Fruit fly (Drosophila melanogaster) Kc167 (cell line): Measurements from ENCODE around the gene ppk18.

Experiments used
- Myc ChIP-seq: fragments of >200 bp; optimal IDR thresholded peaks from 2 replicates; lab custom pipeline; 2017; ENCODE audit warnings: missing external identifiers
- Sin3A ChIP-seq: fragments of >200 bp; optimal IDR thresholded peaks from 2 replicates; lab custom pipeline; 2018; ENCODE audit warnings: missing external identifiers
- h ChIP-seq: fragments of >200 bp; optimal IDR thresholded peaks from 3 replicates; lab custom pipeline; 2018; ENCODE audit warnings: missing external identifiers
- insv ChIP-seq: fragments of >200 bp; optimal IDR thresholded peaks from 3 replicates; lab custom pipeline; 2018; ENCODE audit warnings: missing external identifiers
- psq ChIP-seq: fragments of >200 bp; optimal IDR thresholded peaks from 2 replicates; lab custom pipeline; 2017; ENCODE audit warnings: missing external identifiers
- ttk ChIP-seq: sonication (Bioruptor generic); optimal IDR thresholded peaks from 2 replicates; lab custom pipeline; 2017; ENCODE audit warnings: missing external identifiers

DNA sequence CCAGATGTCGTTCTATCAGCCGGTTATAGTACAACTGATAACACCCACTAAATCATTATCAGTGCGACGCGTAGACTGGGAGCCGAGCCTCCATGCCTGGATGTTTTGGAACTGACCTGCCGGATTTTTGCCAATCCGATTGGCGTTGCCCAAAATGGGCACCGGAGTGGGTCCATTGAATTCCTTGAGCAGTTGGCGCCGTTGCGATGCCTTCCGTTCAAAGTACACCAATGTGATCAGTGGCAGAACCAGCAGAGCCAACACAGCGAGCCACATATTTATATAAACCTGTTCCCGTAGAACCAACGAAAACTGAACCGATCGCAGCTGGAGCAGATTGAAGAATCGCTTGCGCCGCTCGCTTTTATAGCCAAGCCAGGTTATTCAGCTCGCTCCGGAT lies 21.1 kb downstream of the ppk18 start, which contains the start of gene Cyp4e3:
- TF ChIP-seq Myc, result no peak
- no peak for TF ChIP-seq h (lab: Kevin White, UChicago)
- TF ChIP-seq Sin3A, result no peak
- no peak for TF ChIP-seq insv (lab: Kevin White, UChicago)
- no peak for TF ChIP-seq psq
- no peak for TF ChIP-seq ttk (lab: Kevin White, UChicago)
